Fruit fly (Drosophila melanogaster): Measurements from ENCODE around the gene CG2256.

The CG2256 gene

DNA sequence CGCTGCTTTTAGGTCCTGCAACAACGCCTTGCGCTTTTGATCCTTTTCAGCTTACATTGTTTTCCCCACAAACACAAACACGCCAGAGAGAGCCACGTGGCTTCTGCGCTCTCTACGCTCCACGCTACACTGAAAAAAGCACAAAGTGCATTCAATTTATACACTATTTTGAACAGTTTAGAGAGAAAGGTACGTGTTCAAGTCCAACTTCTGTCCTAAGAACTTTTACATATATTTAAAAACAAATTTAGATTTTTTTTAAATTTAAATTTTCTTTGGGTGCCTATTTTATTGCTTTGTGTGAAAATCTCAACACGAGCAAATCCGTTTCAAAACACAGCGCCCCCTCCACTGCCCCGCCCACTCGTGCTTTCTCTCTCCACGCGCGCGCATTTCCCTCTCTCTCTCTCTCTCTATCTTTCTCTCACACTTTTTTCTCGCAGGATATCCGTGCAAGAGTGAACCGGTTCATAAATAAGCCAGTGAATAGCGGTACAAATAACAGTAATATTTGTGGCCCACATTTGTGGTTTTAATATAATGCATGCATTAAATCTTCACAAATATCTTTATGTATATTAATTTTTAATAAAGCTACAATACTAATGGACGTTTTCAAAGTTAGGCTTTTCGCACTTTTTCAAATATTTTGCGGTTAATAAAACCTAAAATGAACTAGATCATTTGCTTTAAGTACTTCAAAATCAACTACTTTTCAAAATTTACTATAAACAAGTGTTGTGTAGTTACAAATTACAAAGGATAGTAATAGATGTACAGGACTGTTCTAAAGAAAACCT is 13.2 kb upstream of the CG2256 start (continued):
- peak; percentile 77 for TF ChIP-seq CG6792 (GFP tag; optimal IDR thresholded peaks at IDR 0.05)
- peak; percentile 90 for TF ChIP-seq CG8119 (GFP tag; IDR thresholded peaks at IDR 0.05)
- peak; percentile 71 for TF ChIP-seq CG10669 (GFP tag; optimal IDR thresholded peaks at IDR 0.05)
- TF ChIP-seq CG8632 (GFP tag; optimal IDR thresholded peaks at IDR 0.05) = peak; percentile 71
- TF ChIP-seq Ets21C (GFP tag; optimal IDR thresholded peaks at IDR 0.05) = peak; percentile 29
- TF ChIP-seq topi (GFP tag; optimal IDR thresholded peaks at IDR 0.05) = peak; percentile 73
- peak; percentile 66 to 76 for TF ChIP-seq ss (GFP tag; optimal IDR thresholded peaks at IDR 0.05)
- peak; percentile 13 for TF ChIP-seq CG11902 (GFP tag; optimal IDR thresholded peaks at IDR 0.05)
- TF ChIP-seq svp (GFP tag) = peak; percentile 88
- TF ChIP-seq spab (GFP tag; optimal IDR thresholded peaks at IDR 0.05) = peak; percentile 68
- TF ChIP-seq CG6276 (GFP tag; optimal IDR thresholded peaks at IDR 0.05) = peak; percentile 78
- TF ChIP-seq dsx (GFP tag; optimal IDR thresholded peaks at IDR 0.05; ENCODE audit: poor library complexity, severe bottlenecking) = peak; percentile 79
- peak; percentile 79 for TF ChIP-seq pdm3 (GFP tag; optimal IDR thresholded peaks at IDR 0.05)
- TF ChIP-seq dac (GFP tag; optimal IDR thresholded peaks at IDR 0.05) = peak; percentile 60
- peak; percentile 79 for TF ChIP-seq Hr4 (GFP tag; optimal IDR thresholded peaks at IDR 0.05)
- peak; percentile 73 for TF ChIP-seq Sox14 (GFP tag; optimal IDR thresholded peaks at IDR 0.05)
- peak; percentile 80 for TF ChIP-seq acj6 (GFP tag; optimal IDR thresholded peaks at IDR 0.05)
- TF ChIP-seq CG15336 (GFP tag; IDR thresholded peaks at IDR 0.05) = peak; percentile 93
- TF ChIP-seq CG16779 (tag; optimal IDR thresholded peaks at IDR 0.05) = peak; percentile 60
- TF ChIP-seq CG11762 (GFP tag; optimal IDR thresholded peaks at IDR 0.05; ENCODE audit: insufficient read depth) = peak; percentile 69
- peak; percentile 90 for TF ChIP-seq CG6163 (GFP tag; IDR thresholded peaks at IDR 0.05)
- TF ChIP-seq CG9139 (GFP tag; optimal IDR thresholded peaks at IDR 0.05) = peak; percentile 64
- peak; percentile 69 for TF ChIP-seq CG4318 (GFP tag; optimal IDR thresholded peaks at IDR 0.05)
- TF ChIP-seq Sox102F (GFP tag; optimal IDR thresholded peaks at IDR 0.05) = peak; percentile 72
- TF ChIP-seq Eip93F (GFP tag; optimal IDR thresholded peaks at IDR 0.05) = peak; percentile 41
- TF ChIP-seq CG31627 (GFP tag; optimal IDR thresholded peaks at IDR 0.05) = peak; percentile 63
- peak; percentile 77 for TF ChIP-seq Met (GFP tag; optimal IDR thresholded peaks at IDR 0.05)
- peak; percentile 52 to 76 for TF ChIP-seq salr (GFP tag; optimal IDR thresholded peaks at IDR 0.05)

DNA sequence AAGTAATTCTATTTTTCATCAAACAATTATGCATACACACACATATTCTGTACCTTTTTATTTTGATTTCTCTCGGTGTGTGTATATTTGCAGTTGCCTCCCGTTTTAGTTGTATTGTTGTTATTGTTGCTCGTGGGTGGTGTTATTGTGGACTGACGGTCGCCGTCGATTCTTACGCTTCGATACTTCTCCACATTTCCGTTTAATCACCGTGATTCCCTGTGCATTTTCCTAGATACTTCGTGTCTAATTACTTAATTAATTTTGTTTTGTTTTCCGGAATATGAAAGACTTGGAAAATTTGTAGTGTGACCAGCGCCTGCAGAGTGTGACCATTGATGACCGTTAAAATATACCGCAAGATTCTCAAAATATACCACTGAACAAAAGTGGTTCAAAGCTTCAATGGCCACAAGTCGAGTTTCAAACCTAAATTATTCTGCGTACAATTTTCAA is 6.7 kb upstream of the CG2256 start, which contains the start of gene UbcE2H:
TSS of gene UbcE2H (minus strand) at position 343 of the 456 bp plus-strand sequence.
- TF ChIP-seq achi (GFP tag; optimal IDR thresholded peaks at IDR 0.05) = peak; percentile 20
- TF ChIP-seq CG6792 (GFP tag; optimal IDR thresholded peaks at IDR 0.05) = no peak
- peak; percentile 6 for TF ChIP-seq esn (GFP tag; optimal IDR thresholded peaks at IDR 0.05)
- TF ChIP-seq CG16779 (tag; optimal IDR thresholded peaks at IDR 0.05) = no peak
- peak; percentile 47 for TF ChIP-seq topi (GFP tag; optimal IDR thresholded peaks at IDR 0.05)
- TF ChIP-seq net (GFP tag; optimal IDR thresholded peaks at IDR 0.05) = peak; percentile 18
- no peak for TF ChIP-seq CG11902 (GFP tag; optimal IDR thresholded peaks at IDR 0.05)
- TF ChIP-seq cyc (GFP tag; optimal IDR thresholded peaks at IDR 0.05) = no peak
- TF ChIP-seq CG6163 (GFP tag; IDR thresholded peaks at IDR 0.05) = no peak
- TF ChIP-seq salr (GFP tag; optimal IDR thresholded peaks at IDR 0.05) = no peak
- TF ChIP-seq CG15336 (GFP tag; IDR thresholded peaks at IDR 0.05) = 0 out of 2 replicates have a peak, but pooled peaks have one; percentile 30
- TF ChIP-seq CG1621 (tag; optimal IDR thresholded peaks at IDR 0.05) = peak; percentile 44
- no peak; the same call in 2 of the 3 replicates for TF ChIP-seq eg (GFP tag; IDR thresholded peaks at IDR 0.05)
- TF ChIP-seq CG3919 (GFP tag; optimal IDR thresholded peaks at IDR 0.05) = no peak
- TF ChIP-seq OdsH (GFP tag; optimal IDR thresholded peaks at IDR 0.05) = no peak
- TF ChIP-seq CG31627 (GFP tag; optimal IDR thresholded peaks at IDR 0.05) = no peak
- no peak for TF ChIP-seq CG10631 (GFP tag; optimal IDR thresholded peaks at IDR 0.05)
- TF ChIP-seq Sox102F (GFP tag; optimal IDR thresholded peaks at IDR 0.05) = no peak
- no peak for TF ChIP-seq CG7368 (GFP tag; optimal IDR thresholded peaks at IDR 0.05)
- TF ChIP-seq spab (GFP tag; optimal IDR thresholded peaks at IDR 0.05) = no peak
- TF ChIP-seq CG10669 (GFP tag; optimal IDR thresholded peaks at IDR 0.05) = no peak
- TF ChIP-seq CG11762 (GFP tag; optimal IDR thresholded peaks at IDR 0.05; ENCODE audit: insufficient read depth) = no peak
- no peak for TF ChIP-seq Hr38 (GFP tag; optimal IDR thresholded peaks at IDR 0.05)
- TF ChIP-seq dac (GFP tag; optimal IDR thresholded peaks at IDR 0.05) = no peak
- peak; percentile 58 for TF ChIP-seq Eip78C (GFP tag)
- TF ChIP-seq Hr4 (GFP tag; optimal IDR thresholded peaks at IDR 0.05) = no peak
- no peak for TF ChIP-seq ss (GFP tag; optimal IDR thresholded peaks at IDR 0.05)
- TF ChIP-seq svp (GFP tag) = peak; percentile 72
- no peak for TF ChIP-seq CG6276 (GFP tag; optimal IDR thresholded peaks at IDR 0.05)
- peak; percentile 65 for TF ChIP-seq fkh (GFP tag; optimal IDR thresholded peaks at IDR 0.05)
- no peak for TF ChIP-seq Eip75B (GFP tag; optimal IDR thresholded peaks at IDR 0.05)
- no peak for TF ChIP-seq Sox14 (GFP tag; optimal IDR thresholded peaks at IDR 0.05)
- TF ChIP-seq Ets21C (GFP tag; optimal IDR thresholded peaks at IDR 0.05) = no peak
- peak; percentile 12 for TF ChIP-seq CG6854 (GFP tag; optimal IDR thresholded peaks at IDR 0.05)
- no peak for TF ChIP-seq CG6808 (GFP tag; optimal IDR thresholded peaks at IDR 0.05)
- TF ChIP-seq Eip93F (GFP tag; optimal IDR thresholded peaks at IDR 0.05) = no peak
- no peak for TF ChIP-seq Blimp-1 (GFP tag; optimal IDR thresholded peaks at IDR 0.05)

Data from whole organism, prepupa.